Worm (Caenorhabditis elegans) whole organism, late embryonic: ENCODE data around the gene F36F12.3.
"Not testable (repeated sequence)": the region's sequence is repeated elsewhere in the genome, so short reads cannot be mapped to it uniquely, and the experiment has no call there.

ENCODE experiments used
- C08G9.2 ChIP-seq: sonication (generic microtip); optimal IDR thresholded peaks from 2 replicates; lab custom pipeline; 2016; ENCODE audit warnings: mild to moderate bottlenecking, missing genetic modification characterization, moderate library complexity, missing compliant biosample characterization
- C38D4.7 ChIP-seq: fragments of 200-800 bp; sonication (Bioruptor generic); optimal IDR thresholded peaks from 2 replicates; lab custom pipeline; 2018; ENCODE audit warnings: mild to moderate bottlenecking, missing genetic modification characterization, moderate library complexity, missing compliant biosample characterization
- K02D7.2 ChIP-seq: sonication (generic microtip); optimal IDR thresholded peaks from 2 replicates; lab custom pipeline; 2017; ENCODE audit warnings: mild to moderate bottlenecking, missing genetic modification characterization, missing compliant biosample characterization
- Y22D7AL.16 ChIP-seq: sonication (generic microtip); optimal IDR thresholded peaks from 2 replicates; lab custom pipeline; 2016; ENCODE audit warnings: missing genetic modification characterization, missing compliant biosample characterization
- ceh-18 ChIP-seq: sonication (generic microtip); optimal IDR thresholded peaks from 2 replicates; lab custom pipeline; 2016; ENCODE audit warnings: missing genetic modification characterization, missing compliant biosample characterization
- ceh-2 ChIP-seq: sonication (generic microtip); optimal IDR thresholded peaks from 2 replicates; lab custom pipeline; 2016; ENCODE audit warnings: missing genotype, missing genetic modification characterization, missing compliant biosample characterization
- ceh-22 ChIP-seq: sonication (generic microtip); optimal IDR thresholded peaks from 2 replicates; lab custom pipeline; 2017; ENCODE audit warnings: missing biosample characterization, missing genetic modification characterization
- ceh-30 ChIP-seq: fragments of 150-350 bp; optimal IDR thresholded peaks from 2 replicates; lab custom pipeline; 2014; ENCODE audit warnings: missing biosample characterization, missing genetic modification characterization
- ceh-48 ChIP-seq: sonication (generic microtip); optimal IDR thresholded peaks from 2 replicates; lab custom pipeline; 2016; ENCODE audit warnings: missing genetic modification characterization, inconsistent platforms, missing compliant biosample characterization
- ceh-6 ChIP-seq: fragments of 200-800 bp; sonication (Bioruptor generic); optimal IDR thresholded peaks from 2 replicates; lab custom pipeline; 2018; ENCODE audit warnings: mild to moderate bottlenecking, missing genetic modification characterization, missing compliant biosample characterization
- che-1 ChIP-seq: sonication (generic microtip); optimal IDR thresholded peaks from 2 replicates; lab custom pipeline; 2016; ENCODE audit warnings: mild to moderate bottlenecking, missing genetic modification characterization, missing compliant biosample characterization
- dve-1 ChIP-seq: sonication (generic microtip); optimal IDR thresholded peaks from 2 replicates; lab custom pipeline; 2017; ENCODE audit warnings: antibody characterized with exemption, mild to moderate bottlenecking, missing genetic modification characterization, missing compliant biosample characterization
- ets-4 ChIP-seq: sonication (generic microtip); optimal IDR thresholded peaks from 2 replicates; lab custom pipeline; 2016; ENCODE audit warnings: missing genetic modification characterization, missing compliant biosample characterization
- fax-1 ChIP-seq: sonication (generic microtip); optimal IDR thresholded peaks from 2 replicates; lab custom pipeline; 2016; ENCODE audit warnings: missing genotype, missing genetic modification characterization, missing compliant biosample characterization
- fkh-10 ChIP-seq: fragments of 150-350 bp; optimal IDR thresholded peaks from 2 replicates; lab custom pipeline; 2014; ENCODE audit warnings: missing biosample characterization, missing genetic modification reagents, missing genetic modification characterization
- hlh-6 ChIP-seq: sonication (generic microtip); optimal IDR thresholded peaks from 2 replicates; lab custom pipeline; 2016; ENCODE audit warnings: missing genotype, missing genetic modification characterization, missing compliant biosample characterization
- hlh-8 ChIP-seq: sonication (generic microtip); optimal IDR thresholded peaks from 2 replicates; lab custom pipeline; 2016; ENCODE audit warnings: missing genotype, missing genetic modification characterization, missing compliant biosample characterization
- lin-11 ChIP-seq: fragments of 200-800 bp; sonication (Bioruptor generic); optimal IDR thresholded peaks from 2 replicates; lab custom pipeline; 2018; ENCODE audit warnings: mild to moderate bottlenecking, missing genetic modification characterization, missing compliant biosample characterization
- mec-3 ChIP-seq: sonication (generic microtip); optimal IDR thresholded peaks from 2 replicates; lab custom pipeline; 2016; ENCODE audit warnings: borderline replicate concordance, missing genetic modification characterization, missing compliant biosample characterization
- nhr-11 ChIP-seq: fragments of 150-350 bp; optimal IDR thresholded peaks from 2 replicates; lab custom pipeline; 2014; ENCODE audit warnings: missing biosample characterization, missing genetic modification characterization
- npax-4 ChIP-seq: sonication (generic microtip); optimal IDR thresholded peaks from 2 replicates; lab custom pipeline; 2016; ENCODE audit warnings: missing genetic modification characterization, missing compliant biosample characterization
- odd-2 ChIP-seq: sonication (generic microtip); optimal IDR thresholded peaks from 2 replicates; lab custom pipeline; 2017; ENCODE audit warnings: antibody characterized with exemption, mild to moderate bottlenecking, missing genetic modification characterization, missing compliant biosample characterization
- pat-9 ChIP-seq: fragments of 200-800 bp; sonication (Bioruptor generic); optimal IDR thresholded peaks from 2 replicates; lab custom pipeline; 2018; ENCODE audit warnings: mild to moderate bottlenecking, missing genetic modification characterization, moderate library complexity, missing compliant biosample characterization
- pha-4 ChIP-seq: fragments of 150-350 bp; optimal IDR thresholded peaks from 2 replicates; lab custom pipeline; 2018; ENCODE audit warnings: missing biosample characterization, missing genetic modification reagents, missing genetic modification characterization
- sdc-2 ChIP-seq: sonication (generic microtip); optimal IDR thresholded peaks from 2 replicates; lab custom pipeline; 2016; ENCODE audit warnings: missing genotype, missing genetic modification characterization, missing compliant biosample characterization
- sox-2 ChIP-seq: fragments of 200-800 bp; sonication (Bioruptor generic); IDR thresholded peaks from 2 replicates; pipeline ENCODE4 v1.3.6; 2022; ENCODE audit warnings: missing genetic modification reagents, missing genetic modification characterization, missing compliant biosample characterization
- sox-4 ChIP-seq: sonication (generic microtip); optimal IDR thresholded peaks from 2 replicates; lab custom pipeline; 2017; ENCODE audit warnings: mild to moderate bottlenecking, missing genetic modification characterization, inconsistent platforms, missing compliant biosample characterization
- ttx-3 ChIP-seq: sonication (generic microtip); optimal IDR thresholded peaks from 2 replicates; lab custom pipeline; 2016; ENCODE audit warnings: missing genetic modification reagents, missing genetic modification characterization, missing compliant biosample characterization
- unc-3 ChIP-seq, 2 experiments: fragments of 200-800 bp in 1 of 2; sonication (Bioruptor generic) in 1 of 2; sonication (generic microtip) in 1 of 2; conservative IDR thresholded peaks in 1 of 2; optimal IDR thresholded peaks in 1 of 2; 2 replicates each; pipeline versions ENCODE4 v1.3.6 to Lab custom; 2016 to 2022; ENCODE audit warnings: missing compliant biosample characterization in 2 of 2, missing genetic modification characterization in 2 of 2, missing genetic modification reagents in 1 of 2
- unc-42 ChIP-seq: sonication (generic microtip); optimal IDR thresholded peaks from 2 replicates; lab custom pipeline; 2016; ENCODE audit warnings: missing genotype, missing genetic modification characterization, missing compliant biosample characterization
- unc-55 ChIP-seq: sonication (generic microtip); optimal IDR thresholded peaks from 2 replicates; lab custom pipeline; 2017; ENCODE audit warnings: missing biosample characterization, missing genetic modification reagents, missing genetic modification characterization
- unc-86 ChIP-seq: sonication (generic microtip); optimal IDR thresholded peaks from 2 replicates; lab custom pipeline; 2016; ENCODE audit warnings: missing genetic modification characterization, missing compliant biosample characterization

F36F12.3 gene

ce11 chrV:2072807-2073206 lies 12.8 kb upstream of the F36F12.3 start, which contains the start of gene Y40B10A.9:
Gene Y40B10A.9, minus strand, starts transcription at chrV:2072907.
- no peak for TF ChIP-seq ceh-30 (tag; lab: Kevin White, UChicago)

ce11 chrV:2076043-2076442 lies 9.6 kb upstream of the F36F12.3 start:
- TF ChIP-seq Y22D7AL.16 (tag; lab: Kevin White, UChicago) (no peak), ceh-18 (tag; lab: Kevin White, UChicago) (peak; percentile 17), hlh-8 (tag; lab: Kevin White, UChicago) (no peak), unc-55 (GFP tag; lab: Kevin White, UChicago) (peak; percentile 50)

ce11 chrV:2081269-2081668 lies 4.3 kb upstream of the F36F12.3 start:
- no peak for TF ChIP-seq K02D7.2
- TF ChIP-seq lin-11 (tag; lab: Kevin White, UChicago) = no peak
- no peak for TF ChIP-seq che-1 (tag; lab: Kevin White, UChicago)
- TF ChIP-seq ceh-22 = no peak
- no peak for TF ChIP-seq npax-4
- TF ChIP-seq sox-4 (tag; lab: Kevin White, UChicago) = no peak
- TF ChIP-seq unc-55 (GFP tag; lab: Kevin White, UChicago) = no peak
- TF ChIP-seq mec-3 = no peak
- TF ChIP-seq nhr-11 (tag; lab: Kevin White, UChicago) = no peak
- no peak for TF ChIP-seq ceh-2
- TF ChIP-seq ceh-48 (tag; lab: Kevin White, UChicago) = no peak
- TF ChIP-seq pat-9 (tag; lab: Kevin White, UChicago) = no peak
- TF ChIP-seq ets-4 (tag; lab: Kevin White, UChicago) = no peak

- TF ChIP-seq hlh-6 (tag; lab: Kevin White, UChicago) = no peak
- TF ChIP-seq hlh-8 (tag; lab: Kevin White, UChicago) = peak; percentile 16
Measured at ce11 chrV:2081894-2082293, 3.7 kb upstream of the F36F12.3 start.

ce11 chrV:2083869-2084268 lies 1.7 kb upstream of the F36F12.3 start:
- TF ChIP-seq pha-4 (tag; lab: Kevin White, UChicago) (no peak), unc-55 (GFP tag; lab: Kevin White, UChicago) (no peak), pat-9 (tag; lab: Kevin White, UChicago) (no peak), dve-1 (tag; lab: Kevin White, UChicago) (no peak), unc-3 (GFP tag; conservative IDR thresholded peaks at IDR 0.05; lab: Robert Waterston, UW) (no peak), unc-3 (tag; optimal IDR thresholded peaks at IDR 0.05; lab: Kevin White, UChicago) (no peak), ets-4 (tag; lab: Kevin White, UChicago) (no peak), ceh-22 (no peak), fkh-10 (no peak), odd-2 (tag; lab: Kevin White, UChicago) (no peak), sox-4 (tag; lab: Kevin White, UChicago) (no peak), sox-2 (GFP tag; lab: Robert Waterston, UW) (no peak), mec-3 (no peak), C08G9.2 (tag; lab: Kevin White, UChicago) (no peak), unc-42 (tag; lab: Kevin White, UChicago) (no peak), fax-1 (tag; lab: Kevin White, UChicago) (no peak), sdc-2 (tag; lab: Kevin White, UChicago) (no peak), ceh-6 (GFP tag; lab: Kevin White, UChicago) (no peak), ceh-2 (no peak)

ce11 chrV:2090321-2090720 lies 4.7 kb downstream of the F36F12.3 start, which contains the start of gene ztf-28:
Gene ztf-28, plus strand, starts transcription at chrV:2090669.
- TF ChIP-seq ttx-3; unc-86 (tag; lab: Kevin White, UChicago); C38D4.7: not testable (repeated sequence)
